Worm (Caenorhabditis elegans) whole organism, early embryonic: ENCODE results near the gene ran-2.
"Not testable (repeated sequence)": the region's sequence is repeated elsewhere in the genome, so short reads cannot be mapped to it uniquely, and the experiment has no call there.

Experiments
- B0310.2 ChIP-seq: sonication (generic microtip); optimal IDR thresholded peaks from 2 replicates; lab custom pipeline; 2016; ENCODE audit warnings: mild to moderate bottlenecking, missing genetic modification characterization, missing compliant biosample characterization
- F13C5.2 ChIP-seq: sonication (generic microtip); optimal IDR thresholded peaks from 2 replicates; lab custom pipeline; 2017; ENCODE audit warnings: mild to moderate bottlenecking, missing genetic modification characterization, inconsistent platforms, missing compliant biosample characterization
- aly-1 ChIP-seq: sonication (generic microtip); optimal IDR thresholded peaks from 2 replicates; lab custom pipeline; 2016; ENCODE audit warnings: missing genetic modification characterization, missing compliant biosample characterization
- ama-1 ChIP-seq: fragments of 150-350 bp; optimal IDR thresholded peaks from 2 replicates; lab custom pipeline; 2014
- ceh-13 ChIP-seq: fragments of 200-800 bp; sonication (Bioruptor generic); optimal IDR thresholded peaks from 2 replicates; lab custom pipeline; 2018; ENCODE audit warnings: mild to moderate bottlenecking, missing genetic modification characterization, missing compliant biosample characterization
- ceh-36 ChIP-seq: sonication (generic microtip); optimal IDR thresholded peaks from 2 replicates; lab custom pipeline; 2016; ENCODE audit warnings: missing genetic modification characterization, inconsistent platforms, missing compliant biosample characterization
- ets-7 ChIP-seq: sonication (generic microtip); optimal IDR thresholded peaks from 2 replicates; lab custom pipeline; 2016; ENCODE audit warnings: missing genotype, missing genetic modification characterization, missing compliant biosample characterization
- flt-1 ChIP-seq: fragments of 200-800 bp; sonication (Bioruptor generic); IDR thresholded peaks from 2 replicates; pipeline ENCODE4 v1.3.6; 2022; ENCODE audit warnings: missing genetic modification characterization, missing compliant biosample characterization
- hmbx-1 ChIP-seq: sonication (generic microtip); optimal IDR thresholded peaks from 2 replicates; lab custom pipeline; 2016; ENCODE audit warnings: mild to moderate bottlenecking, missing genetic modification characterization, missing compliant biosample characterization
- hmg-4 ChIP-seq: fragments of 200-800 bp; sonication (Bioruptor generic); optimal IDR thresholded peaks from 2 replicates; lab custom pipeline; 2018; ENCODE audit warnings: mild to moderate bottlenecking, missing genetic modification characterization, missing compliant biosample characterization
- hnd-1 ChIP-seq: sonication (generic microtip); optimal IDR thresholded peaks from 2 replicates; lab custom pipeline; 2016; ENCODE audit warnings: missing genetic modification characterization, missing compliant biosample characterization
- pes-1 ChIP-seq: fragments of 200-800 bp; sonication (Bioruptor generic); IDR thresholded peaks from 2 replicates; pipeline ENCODE4 v1.3.6; 2022; ENCODE audit warnings: missing genetic modification reagents, missing genetic modification characterization, missing compliant biosample characterization
- scrt-1 ChIP-seq: fragments of 200-800 bp; sonication (Bioruptor generic); IDR thresholded peaks from 2 replicates; pipeline ENCODE4 v1.3.6; 2022; ENCODE audit warnings: missing genetic modification characterization, missing compliant biosample characterization
- sea-1 ChIP-seq: fragments of 200-800 bp; sonication (Bioruptor generic); conservative IDR thresholded peaks from 2 replicates; pipeline ENCODE4 v1.3.6; 2022; ENCODE audit warnings: missing genetic modification characterization, missing compliant biosample characterization
- tbx-11 ChIP-seq: fragments of 200-800 bp; sonication (Bioruptor generic); IDR thresholded peaks from 2 replicates; pipeline ENCODE4 v1.3.6; 2022; ENCODE audit warnings: missing genetic modification characterization, missing compliant biosample characterization
- tbx-37 ChIP-seq: fragments of 200-800 bp; sonication (Bioruptor generic); conservative IDR thresholded peaks from 2 replicates; pipeline ENCODE4 v1.3.6; 2022; ENCODE audit warnings: missing genetic modification reagents, missing genetic modification characterization, missing compliant biosample characterization
- tra-4 ChIP-seq: sonication (generic microtip); optimal IDR thresholded peaks from 2 replicates; lab custom pipeline; 2017; ENCODE audit warnings: missing genetic modification characterization, missing compliant biosample characterization

Gene ran-2

ce11 chrIII:7953208-7953607 is 19.9 kb downstream of the ran-2 start, which contains the start of gene let-754:
TSS of gene let-754 (minus strand) at chrIII:7953308.
- TF ChIP-seq B0310.2 (tag; lab: Kevin White, UChicago) (no peak), tbx-37 (GFP tag; lab: Robert Waterston, UW) (no peak), flt-1 (no peak), ceh-36 (no peak), hmg-4 (no peak), sea-1 (no peak), ama-1 (lab: Kevin White, UChicago) (no peak)

ce11 chrIII:7956965-7957364 is 23.6 kb downstream of the ran-2 start, which contains the start of gene C29E4.9:
TSS of gene C29E4.9 (minus strand) at chrIII:7957065.
- no peak for TF ChIP-seq aly-1
- TF ChIP-seq F13C5.2: no peak
- no peak for TF ChIP-seq ceh-36

- TF ChIP-seq tbx-37 (GFP tag; lab: Robert Waterston, UW) (no peak), ceh-36 (no peak), flt-1 (no peak), scrt-1 (no peak), B0310.2 (tag; lab: Kevin White, UChicago) (no peak), hmbx-1 (tag; lab: Kevin White, UChicago) (no peak), pes-1 (no peak), tra-4 (tag; lab: Kevin White, UChicago) (no peak), hmg-4 (no peak), F13C5.2 (no peak), ama-1 (lab: Kevin White, UChicago) (no peak), ceh-13 (no peak)
These were observed 24.8 kb downstream of the ran-2 start, which contains the start of gene C29E4.11 for ce11 chrIII:7958085-7958484. TSS of gene C29E4.11 (minus strand) at chrIII:7958114.

- not testable (repeated sequence) for TF ChIP-seq ama-1 (lab: Kevin White, UChicago); aly-1; scrt-1
These were observed 25.7 kb downstream of the ran-2 start, which contains the start of gene F54H12.10 for ce11 chrIII:7958922-7959609. TSS of gene F54H12.10 (minus strand) at chrIII:7958972.

ce11 chrIII:7962641-7963040 is 29.3 kb downstream of the ran-2 start, which contains the start of gene F54H12.4:
TSS of gene F54H12.4 (minus strand) at chrIII:7962741.
- TF ChIP-seq sea-1; ama-1 (lab: Kevin White, UChicago); aly-1: not testable (repeated sequence)

- not testable (repeated sequence) for TF ChIP-seq pes-1; ceh-13; tra-4 (tag; lab: Kevin White, UChicago)
These were observed 30.9 kb downstream of the ran-2 start, which contains the start of gene F54H12.2 for ce11 chrIII:7964281-7964680. TSS of gene F54H12.2 (plus strand) at chrIII:7964581.

ce11 chrIII:7969121-7969520 is 35.8 kb downstream of the ran-2 start, which contains the start of the genes F54H12.8 and F54H12.7:
TSS of gene F54H12.8 (minus strand) at chrIII:7969221.
TSS of gene F54H12.7 (plus strand) at chrIII:7969349.
- TF ChIP-seq ets-7 (tag; lab: Kevin White, UChicago): no peak
- no peak for TF ChIP-seq tbx-37 (GFP tag; lab: Robert Waterston, UW)
- no peak for TF ChIP-seq ama-1 (lab: Kevin White, UChicago)
- no peak for TF ChIP-seq ceh-36
- no peak for TF ChIP-seq flt-1
- no peak for TF ChIP-seq aly-1
- TF ChIP-seq tra-4 (tag; lab: Kevin White, UChicago): no peak
- no peak for TF ChIP-seq ceh-13
- no peak for TF ChIP-seq hmg-4
- no peak for TF ChIP-seq sea-1
- no peak for TF ChIP-seq F13C5.2
- TF ChIP-seq hnd-1 (tag; lab: Kevin White, UChicago): no peak
- no peak for TF ChIP-seq pes-1
- TF ChIP-seq B0310.2 (tag; lab: Kevin White, UChicago): no peak
- TF ChIP-seq hmbx-1 (tag; lab: Kevin White, UChicago): no peak
- TF ChIP-seq tbx-11: no peak
- TF ChIP-seq scrt-1: no peak

- TF ChIP-seq hmg-4 (no peak), F13C5.2 (no peak), ets-7 (tag; lab: Kevin White, UChicago) (no peak), B0310.2 (tag; lab: Kevin White, UChicago) (no peak), flt-1 (no peak), aly-1 (no peak), ama-1 (lab: Kevin White, UChicago) (no peak), scrt-1 (no peak), sea-1 (no peak), tra-4 (tag; lab: Kevin White, UChicago) (no peak), tbx-37 (GFP tag; lab: Robert Waterston, UW) (no peak), ceh-13 (no peak)
These were observed 38.7 kb downstream of the ran-2 start, which contains the start of gene F54H12.5 for ce11 chrIII:7972061-7972460. TSS of gene F54H12.5 (minus strand) at chrIII:7972161.

ce11 chrIII:7972687-7973086 is 39.4 kb downstream of the ran-2 start:
- no peak for TF ChIP-seq F13C5.2
